Fruit fly (Drosophila melanogaster) whole organism, pupa: ENCODE results near the gene CG42263.

Experiments
- CG12605 ChIP-seq: fragments of 200-800 bp; sonication (Bioruptor generic); IDR thresholded peaks from 2 replicates; pipeline ENCODE4 v1.3.6; 2022; ENCODE audit warnings: missing biosample characterization, missing genetic modification characterization
- CG13204 ChIP-seq: fragments of 200-800 bp; sonication (Bioruptor generic); optimal IDR thresholded peaks from 2 replicates; lab custom pipeline; 2018; ENCODE audit warnings: missing biosample characterization, mild to moderate bottlenecking, missing genetic modification characterization, moderate library complexity
- CG32121 ChIP-seq: fragments of 200-800 bp; sonication (Bioruptor generic); IDR thresholded peaks from 2 replicates; pipeline ENCODE4 v1.3.6; 2022; ENCODE audit warnings: missing biosample characterization, missing genetic modification characterization
- CG34367 ChIP-seq: fragments of 200-800 bp; sonication (Bioruptor generic); optimal IDR thresholded peaks from 2 replicates; lab custom pipeline; 2018; ENCODE audit warnings: missing biosample characterization, mild to moderate bottlenecking, missing genetic modification characterization
- CG8159 ChIP-seq: fragments of 200-800 bp; sonication (Bioruptor generic); optimal IDR thresholded peaks from 3 replicates; lab custom pipeline; 2018; ENCODE audit warnings: missing biosample characterization, mild to moderate bottlenecking, missing genetic modification characterization, moderate library complexity
- CG8301 ChIP-seq: fragments of 200-800 bp; sonication (Bioruptor generic); optimal IDR thresholded peaks from 2 replicates; lab custom pipeline; 2018; ENCODE audit warnings: missing biosample characterization, mild to moderate bottlenecking, missing genetic modification characterization
- Pif1A ChIP-seq: fragments of 200-800 bp; sonication (Bioruptor generic); optimal IDR thresholded peaks from 3 replicates; lab custom pipeline; 2016; ENCODE audit warnings: missing biosample characterization, missing genetic modification characterization
- fd96Ca ChIP-seq: fragments of 200-800 bp; sonication (Bioruptor generic); IDR thresholded peaks from 3 replicates; pipeline ENCODE4 v1.3.6; 2022; ENCODE audit warnings: missing biosample characterization, missing genetic modification characterization
- gl ChIP-seq: fragments of 200-800 bp; sonication (Bioruptor generic); optimal IDR thresholded peaks from 2 replicates; lab custom pipeline; 2018; ENCODE audit warnings: missing biosample characterization, mild to moderate bottlenecking, missing genetic modification characterization

DNA sequence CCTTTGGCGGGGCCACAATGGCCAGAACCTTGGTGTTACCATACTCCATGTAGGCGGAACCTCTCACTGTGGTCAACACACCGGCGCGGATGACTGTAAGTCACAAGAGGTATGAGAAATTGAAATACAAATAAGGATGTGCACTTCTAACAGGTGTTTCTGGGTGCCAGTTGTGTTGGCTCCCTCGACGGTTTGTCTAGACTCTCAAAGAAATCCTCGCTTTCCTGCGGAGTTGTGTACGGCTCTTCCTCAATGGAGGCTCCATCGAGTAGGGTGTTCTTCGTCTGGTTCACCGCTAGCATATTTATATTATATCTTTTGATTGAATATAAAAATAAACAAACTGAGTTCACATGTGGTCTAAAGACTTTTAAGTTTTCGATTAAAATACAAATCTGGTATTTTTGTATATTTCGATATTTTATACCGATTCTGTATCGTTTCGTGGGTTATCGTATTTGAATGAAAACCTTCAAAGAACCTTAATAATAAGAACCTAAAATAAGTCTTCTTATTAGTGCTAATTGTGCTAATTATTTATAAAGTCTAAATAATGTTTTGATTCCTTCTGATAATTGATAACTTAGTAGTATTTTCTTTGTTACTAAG lies 42.2 kb downstream of the CG42263 start, which contains the start of gene Mtr3:
- TF ChIP-seq CG32121 (GFP tag; lab: Robert Waterston, UW): no peak
- no peak for TF ChIP-seq CG13204 (GFP tag; lab: Kevin White, UChicago)
- TF ChIP-seq CG12605: no peak
- TF ChIP-seq CG8301 (tag; lab: Kevin White, UChicago): no peak
- TF ChIP-seq fd96Ca (GFP tag; lab: Robert Waterston, UW): no peak
- no peak for TF ChIP-seq CG34367 (tag; lab: Kevin White, UChicago)
- no peak for TF ChIP-seq Pif1A
- TF ChIP-seq CG8159: no peak
- no peak for TF ChIP-seq gl (tag; lab: Kevin White, UChicago)
